Worm (Caenorhabditis elegans) whole organism, L4 larva: ENCODE data around the gene oac-2.
A peak's percentile ranks its signal among the peaks of the same experiment; 100 is the strongest.

Experiments used
- F37D6.2 ChIP-seq: sonication (generic microtip); optimal IDR thresholded peaks from 2 replicates; lab custom pipeline; 2016; ENCODE audit warnings: mild to moderate bottlenecking, missing genetic modification characterization, missing compliant biosample characterization
- aha-1 ChIP-seq: fragments of 150-350 bp; peaks from one replicate; lab custom pipeline; 2014; ENCODE audit warnings: missing biosample characterization, missing genetic modification characterization
- ama-1 ChIP-seq: fragments of 150-350 bp; optimal IDR thresholded peaks from 2 replicates; lab custom pipeline; 2014; ENCODE audit warnings: inconsistent platforms, mixed read lengths
- arid-1 ChIP-seq: fragments of 200-800 bp; sonication (Bioruptor generic); conservative IDR thresholded peaks from 2 replicates; pipeline ENCODE4 v1.3.6; 2022; ENCODE audit warnings: missing genetic modification reagents, missing genetic modification characterization, missing compliant biosample characterization
- attf-4 ChIP-seq: sonication (generic microtip); optimal IDR thresholded peaks from 3 replicates; lab custom pipeline; 2017; ENCODE audit warnings: missing biosample characterization, missing genetic modification characterization
- ceh-28 ChIP-seq: fragments of 150-350 bp; optimal IDR thresholded peaks from 2 replicates; lab custom pipeline; 2014; ENCODE audit warnings: missing biosample characterization, missing genetic modification reagents, missing genetic modification characterization
- ceh-32 ChIP-seq: sonication (generic microtip); optimal IDR thresholded peaks from 2 replicates; lab custom pipeline; 2016; ENCODE audit warnings: mild to moderate bottlenecking, missing genetic modification characterization, missing compliant biosample characterization; ENCODE audit not compliant: poor library complexity
- ceh-44 ChIP-seq: fragments of 200-800 bp; sonication (Bioruptor generic); IDR thresholded peaks from 2 replicates; pipeline ENCODE4 v1.3.6; 2022; ENCODE audit warnings: missing genetic modification reagents, missing genetic modification characterization, missing compliant biosample characterization
- ces-1 ChIP-seq: fragments of 150-350 bp; sonication (generic microtip); optimal IDR thresholded peaks from 4 replicates; lab custom pipeline; 2014; ENCODE audit warnings: missing biosample characterization, missing genetic modification reagents, missing genetic modification characterization
- daf-12 ChIP-seq: fragments of 150-350 bp; optimal IDR thresholded peaks from 2 replicates; lab custom pipeline; 2014; ENCODE audit warnings: missing biosample characterization, missing genetic modification reagents, missing genetic modification characterization
- daf-19 ChIP-seq: fragments of 200-800 bp; sonication (Bioruptor generic); conservative IDR thresholded peaks from 2 replicates; pipeline ENCODE4 v1.3.6; 2022; ENCODE audit warnings: missing genetic modification characterization, missing compliant biosample characterization
- dmd-6 ChIP-seq: fragments of 200-800 bp; sonication (Bioruptor generic); IDR thresholded peaks from 2 replicates; pipeline ENCODE4 v1.3.6; 2022; ENCODE audit warnings: missing genetic modification reagents, missing genetic modification characterization, missing compliant biosample characterization
- dmd-8 ChIP-seq: fragments of 200-800 bp; sonication (Bioruptor generic); IDR thresholded peaks from 2 replicates; pipeline ENCODE4 v1.3.6; 2022; ENCODE audit warnings: missing genetic modification characterization, missing compliant biosample characterization
- dmd-9 ChIP-seq: fragments of 200-800 bp; sonication (Bioruptor generic); IDR thresholded peaks from 2 replicates; pipeline ENCODE4 v1.3.6; 2022; ENCODE audit warnings: missing genetic modification reagents, missing genetic modification characterization, missing compliant biosample characterization
- dve-1 ChIP-seq: sonication (generic microtip); optimal IDR thresholded peaks from 2 replicates; lab custom pipeline; 2017; ENCODE audit warnings: antibody characterized with exemption, mild to moderate bottlenecking, missing genetic modification characterization, missing compliant biosample characterization; ENCODE audit not compliant: insufficient read depth
- fkh-10 ChIP-seq: fragments of 150-350 bp; optimal IDR thresholded peaks from 2 replicates; lab custom pipeline; 2014; ENCODE audit warnings: missing biosample characterization, missing genetic modification reagents, missing genetic modification characterization
- hlh-30 ChIP-seq: sonication (generic microtip); optimal IDR thresholded peaks from 2 replicates; lab custom pipeline; 2017; ENCODE audit warnings: antibody characterized with exemption, mild to moderate bottlenecking, missing genetic modification characterization, missing compliant biosample characterization; ENCODE audit not compliant: insufficient read depth
- hmg-1.1 ChIP-seq: fragments of 200-800 bp; sonication (Bioruptor generic); IDR thresholded peaks from 2 replicates; pipeline ENCODE4 v1.3.6; 2022; ENCODE audit warnings: missing genetic modification reagents, missing genetic modification characterization, missing compliant biosample characterization
- lim-7 ChIP-seq: fragments of 200-800 bp; sonication (Bioruptor generic); IDR thresholded peaks from 2 replicates; pipeline ENCODE4 v1.3.6; 2022; ENCODE audit warnings: missing genetic modification characterization, missing compliant biosample characterization
- lsy-2 ChIP-seq, 2 experiments: fragments of 150-350 bp in 1 of 2; sonication (generic microtip) in 1 of 2; optimal IDR thresholded peaks; 2 replicates each; lab custom pipeline; 2014 to 2017; ENCODE audit warnings: missing biosample characterization in 2 of 2, missing genetic modification characterization in 2 of 2
- madf-9 ChIP-seq: fragments of 200-800 bp; sonication (Bioruptor generic); conservative IDR thresholded peaks from 2 replicates; pipeline ENCODE4 v1.3.6; 2022; ENCODE audit warnings: missing genetic modification reagents, missing genetic modification characterization, missing compliant biosample characterization
- mes-2 ChIP-seq: sonication (generic microtip); optimal IDR thresholded peaks from 2 replicates; lab custom pipeline; 2016; ENCODE audit warnings: missing genotype, mild to moderate bottlenecking, missing genetic modification characterization, missing compliant biosample characterization; ENCODE audit not compliant: poor library complexity, severe bottlenecking
- mxl-3 ChIP-seq: fragments of 200-800 bp; sonication (Bioruptor generic); optimal IDR thresholded peaks from 2 replicates; lab custom pipeline; 2018; ENCODE audit warnings: mild to moderate bottlenecking, missing genetic modification characterization, missing compliant biosample characterization
- nhr-102 ChIP-seq: sonication (generic microtip); optimal IDR thresholded peaks from 2 replicates; lab custom pipeline; 2016; ENCODE audit warnings: mild to moderate bottlenecking, missing genetic modification characterization, moderate library complexity, missing compliant biosample characterization
- nhr-237 ChIP-seq: sonication (generic microtip); optimal IDR thresholded peaks from 2 replicates; lab custom pipeline; 2017; ENCODE audit warnings: missing biosample characterization, missing genetic modification characterization
- nhr-41 ChIP-seq: fragments of 200-800 bp; sonication (Bioruptor generic); IDR thresholded peaks from 2 replicates; pipeline ENCODE4 v1.3.6; 2022; ENCODE audit warnings: missing genetic modification reagents, missing genetic modification characterization, missing compliant biosample characterization
- nhr-48 ChIP-seq: sonication (generic microtip); optimal IDR thresholded peaks from 2 replicates; lab custom pipeline; 2016; ENCODE audit warnings: mild to moderate bottlenecking, missing genetic modification characterization, missing compliant biosample characterization
- php-3 ChIP-seq: fragments of 200-800 bp; sonication (Bioruptor generic); IDR thresholded peaks from 2 replicates; pipeline ENCODE4 v1.3.6; 2022; ENCODE audit warnings: missing genetic modification reagents, missing genetic modification characterization, missing compliant biosample characterization
- rbr-2 ChIP-seq: sonication (generic microtip); optimal IDR thresholded peaks from 2 replicates; lab custom pipeline; 2016; ENCODE audit warnings: missing genotype, missing genetic modification characterization, missing compliant biosample characterization
- sdz-12 ChIP-seq: fragments of 200-800 bp; sonication (Bioruptor generic); optimal IDR thresholded peaks from 2 replicates; lab custom pipeline; 2018; ENCODE audit warnings: mild to moderate bottlenecking, missing genetic modification characterization, missing compliant biosample characterization
- set-16 ChIP-seq: fragments of 200-800 bp; sonication (Bioruptor generic); IDR thresholded peaks from 2 replicates; pipeline ENCODE4 v1.3.6; 2022; ENCODE audit warnings: missing genetic modification reagents, missing genetic modification characterization, missing compliant biosample characterization
- snpc-4 ChIP-seq: fragments of 150-350 bp; optimal IDR thresholded peaks from 2 replicates; lab custom pipeline; 2014; ENCODE audit warnings: missing biosample characterization, missing genetic modification characterization
- unc-62 ChIP-seq, 3 experiments: fragments of 150-350 bp in 1 of 3; sonication (generic microtip); optimal IDR thresholded peaks in 2 of 3; peaks in 1 of 3; 1 replicate in 1 of 3; 2 replicates in 2 of 3; lab custom pipeline; 2014 to 2017; ENCODE audit warnings: missing biosample characterization in 3 of 3, missing genetic modification characterization in 3 of 3, missing genetic modification reagents in 3 of 3, missing genotype in 1 of 3
- vab-7 ChIP-seq: fragments of 200-800 bp; sonication (Bioruptor generic); IDR thresholded peaks from 2 replicates; pipeline ENCODE4 v1.3.6; 2022; ENCODE audit warnings: missing genetic modification reagents, missing genetic modification characterization, missing compliant biosample characterization
- zag-1 ChIP-seq: fragments of 150-350 bp; optimal IDR thresholded peaks from 2 replicates; lab custom pipeline; 2014; ENCODE audit warnings: missing biosample characterization, missing genetic modification characterization
- zfp-3 ChIP-seq: fragments of 200-800 bp; sonication (Bioruptor generic); conservative IDR thresholded peaks from 2 replicates; pipeline ENCODE4 v1.3.6; 2022; ENCODE audit warnings: missing genetic modification reagents, missing genetic modification characterization, missing compliant biosample characterization
- ztf-7 ChIP-seq: fragments of 150-350 bp; optimal IDR thresholded peaks from 2 replicates; lab custom pipeline; 2014; ENCODE audit warnings: missing biosample characterization, missing genetic modification characterization

oac-2 gene

DNA sequence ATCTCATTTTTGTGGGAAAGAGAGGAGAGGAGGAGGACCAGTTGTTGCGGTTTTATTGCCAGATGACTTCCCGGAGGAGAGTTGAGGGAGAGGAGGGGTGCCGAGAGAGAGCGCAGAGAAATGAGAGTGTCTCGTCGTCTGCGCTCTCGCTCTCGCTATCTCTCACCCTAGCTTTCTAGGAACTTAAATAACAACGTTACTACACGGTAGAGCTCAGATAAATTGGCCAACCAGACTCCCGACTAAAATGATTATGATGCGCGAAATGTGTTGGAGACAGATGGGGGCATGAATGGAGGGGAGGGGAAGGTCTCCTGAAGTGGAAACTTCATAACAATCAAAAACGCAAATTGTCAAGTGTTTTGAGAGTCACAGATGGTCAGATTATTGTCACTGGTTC, 20.3 kb downstream of the oac-2 start:
- peak; percentile 71 for TF ChIP-seq aha-1 (tag; lab: Kevin White, UChicago)
- TF ChIP-seq unc-62 (GFP tag; optimal IDR thresholded peaks at IDR 0.05 in 1 of 2; lab: Kevin White, UChicago) = peak in 1 of 2 experiments; percentile 54
- no peak for TF ChIP-seq unc-62 (tag; optimal IDR thresholded peaks at IDR 0.05; lab: Kevin White, UChicago)
- TF ChIP-seq attf-4 = no peak
- peak; percentile 37; the same call in 1 of the 2 replicates for TF ChIP-seq set-16 (GFP tag; lab: Robert Waterston, UW)

DNA sequence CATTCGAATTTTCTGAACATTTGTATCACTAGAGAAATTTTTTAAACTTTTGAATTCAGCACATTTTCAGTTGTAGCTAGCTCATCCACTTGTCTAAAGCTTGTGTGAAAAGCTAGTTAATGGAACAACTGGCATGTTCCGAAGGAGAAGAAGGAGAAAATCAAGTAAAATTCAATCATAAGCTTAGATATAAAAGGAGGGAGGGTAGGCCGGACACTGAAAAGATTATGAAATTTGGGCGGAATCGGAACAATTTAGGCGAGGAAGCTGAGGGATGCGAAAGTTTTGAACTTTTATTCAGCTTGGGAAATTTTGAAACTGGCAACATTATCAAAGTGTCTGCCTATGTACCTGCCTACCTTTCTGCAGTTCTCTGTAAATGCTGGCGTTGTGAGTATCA, 22.4 kb downstream of the oac-2 start:
- peak; percentile 7 for TF ChIP-seq fkh-10
- no peak for TF ChIP-seq dmd-6
- no peak for TF ChIP-seq arid-1
- peak; percentile 58 for TF ChIP-seq ces-1 (GFP tag; lab: Kevin White, UChicago)
- no peak for TF ChIP-seq zag-1 (tag; lab: Kevin White, UChicago)

DNA sequence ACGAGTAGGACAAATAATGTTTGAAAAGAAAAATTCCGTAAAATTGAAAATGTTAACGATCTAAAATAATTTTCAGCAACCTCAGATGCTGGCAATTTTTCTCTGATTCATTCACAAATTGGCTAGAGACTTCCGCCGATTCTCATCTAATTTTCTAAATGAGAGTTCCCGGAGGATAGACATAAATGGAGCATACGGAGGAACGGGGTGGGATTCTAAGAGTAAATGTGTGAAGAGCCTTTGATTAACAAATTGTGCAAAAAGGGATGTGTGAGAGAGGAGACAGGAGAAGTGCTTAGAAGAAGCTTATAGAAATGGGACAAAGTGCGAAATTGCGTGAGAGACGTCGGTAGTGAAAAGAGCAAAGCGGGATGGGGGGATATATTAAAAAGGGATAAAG, 23.3 kb downstream of the oac-2 start:
- TF ChIP-seq vab-7 (GFP tag; lab: Robert Waterston, UW) (no peak), hmg-1.1 (GFP tag; lab: Robert Waterston, UW) (no peak), ceh-44 (GFP tag; lab: Robert Waterston, UW) (no peak), mxl-3 (GFP tag; lab: Kevin White, UChicago) (no peak), ama-1 (lab: Kevin White, UChicago) (no peak), daf-19 (no peak), zfp-3 (no peak), sdz-12 (no peak), madf-9 (GFP tag; lab: Robert Waterston, UW) (no peak), fkh-10 (peak; percentile 21), unc-62 (GFP tag; optimal IDR thresholded peaks at IDR 0.05 in 1 of 2; lab: Kevin White, UChicago) (peak in 1 of 2 experiments; percentile 10), unc-62 (tag; optimal IDR thresholded peaks at IDR 0.05; lab: Kevin White, UChicago) (no peak), nhr-41 (GFP tag; lab: Robert Waterston, UW) (no peak), F37D6.2 (no peak)

DNA sequence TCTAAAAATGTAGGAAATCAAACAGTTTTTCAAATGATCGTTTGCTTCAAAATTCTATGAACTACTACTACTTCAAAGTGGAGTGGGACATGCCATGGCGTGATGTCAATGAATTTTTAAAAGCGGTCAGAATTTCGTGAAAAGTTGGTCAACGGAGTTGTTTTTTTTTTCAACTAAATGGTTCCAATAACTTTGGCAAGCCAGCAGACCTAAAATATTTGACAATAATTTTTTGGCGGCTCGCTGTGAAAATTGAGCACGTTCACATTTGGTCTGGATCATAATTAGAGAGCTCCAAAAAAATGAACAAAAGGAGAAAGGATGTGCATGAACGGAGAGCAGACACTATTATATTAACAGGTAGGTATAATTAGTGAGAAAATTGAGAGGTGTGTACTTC, 24.6 kb downstream of the oac-2 start:
- TF ChIP-seq aha-1 (tag; lab: Kevin White, UChicago) (peak; percentile 70), unc-62 (GFP tag; optimal IDR thresholded peaks at IDR 0.05 in 1 of 2; lab: Kevin White, UChicago) (peak in 1 of 2 experiments; percentile 91), unc-62 (tag; optimal IDR thresholded peaks at IDR 0.05; lab: Kevin White, UChicago) (no peak), daf-12 (tag; lab: Kevin White, UChicago) (no peak)

DNA sequence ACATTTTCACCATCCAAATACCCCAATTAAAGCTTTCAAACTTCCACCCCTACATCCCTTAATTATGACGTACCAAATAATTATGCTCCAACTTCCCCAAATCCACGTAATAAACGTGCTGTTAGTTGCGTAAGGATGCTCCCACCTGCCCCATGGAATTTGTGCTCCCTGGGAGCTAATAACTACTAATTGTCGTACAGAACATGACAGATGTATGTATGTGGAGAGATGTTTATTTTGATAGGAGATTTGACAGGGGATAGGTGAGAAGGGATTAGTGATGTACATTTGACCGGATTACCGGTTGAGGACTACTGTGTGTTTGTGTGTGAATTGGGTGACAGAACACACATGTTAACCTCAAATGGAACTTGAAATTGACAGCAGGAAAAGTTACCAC, 25.1 kb downstream of the oac-2 start:
- TF ChIP-seq dmd-9 = no peak
- no peak for TF ChIP-seq rbr-2 (tag; lab: Kevin White, UChicago)
- no peak for TF ChIP-seq dmd-8 (GFP tag; lab: Robert Waterston, UW)
- TF ChIP-seq php-3 (GFP tag; lab: Robert Waterston, UW) = no peak
- no peak for TF ChIP-seq ceh-32 (tag; lab: Kevin White, UChicago)

DNA sequence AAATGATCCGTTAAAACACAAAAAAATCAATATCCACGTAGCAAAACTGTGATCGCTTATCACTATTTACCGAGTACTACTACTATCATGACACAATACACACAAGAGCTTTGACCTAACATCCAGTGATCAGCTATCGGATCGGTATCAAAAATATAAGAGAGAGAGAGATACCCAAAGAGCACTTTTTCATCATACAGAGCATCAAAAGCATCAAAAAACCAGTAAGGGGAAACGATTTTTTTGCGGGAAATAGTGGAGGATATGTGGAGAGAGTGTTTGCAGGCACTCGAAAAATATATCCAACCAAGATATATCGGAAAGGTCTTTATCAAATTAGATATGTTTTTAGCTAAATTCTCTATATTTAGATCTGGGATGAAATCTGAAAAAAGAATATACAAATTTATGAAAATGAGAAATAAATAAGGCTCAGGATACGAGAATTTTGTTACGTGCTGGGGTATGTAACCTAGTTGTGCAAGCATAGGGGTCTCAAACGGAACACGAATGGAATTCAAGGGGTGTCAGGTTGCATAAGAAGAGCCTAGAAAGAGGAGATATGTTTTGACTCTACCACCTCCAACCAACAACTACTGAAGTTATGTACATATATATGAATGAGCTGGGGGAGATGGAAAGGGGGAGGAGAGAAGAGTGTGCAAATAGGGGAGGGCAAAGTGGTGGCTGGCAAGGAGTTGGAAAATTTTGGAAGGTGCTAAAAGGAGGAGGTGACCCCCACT, 29.7 kb downstream of the oac-2 start:
- TF ChIP-seq unc-62 (GFP tag; optimal IDR thresholded peaks at IDR 0.05 in 1 of 2; lab: Kevin White, UChicago) (peak in 1 of 2 experiments; percentile 83), unc-62 (tag; optimal IDR thresholded peaks at IDR 0.05; lab: Kevin White, UChicago) (no peak), ceh-28 (tag; lab: Kevin White, UChicago) (no peak)

DNA sequence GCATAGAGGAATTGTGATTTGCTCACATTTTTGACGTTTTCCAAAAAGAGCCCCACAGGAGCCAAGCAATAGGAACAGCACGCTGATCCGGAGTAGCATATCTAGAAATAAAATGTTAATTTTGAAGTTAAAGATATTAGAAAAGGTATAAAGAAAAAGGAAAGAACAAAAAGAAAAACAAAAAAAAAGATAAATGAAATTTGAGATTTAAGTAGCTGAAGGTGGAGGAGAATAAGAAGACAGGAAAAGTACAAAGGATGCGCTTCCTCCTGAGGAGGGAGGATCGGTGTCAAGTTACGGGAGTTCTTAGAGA, 30.2 kb downstream of the oac-2 start, which contains the start of gene cfz-2:
Gene cfz-2 (minus strand): TSS at position 101 of the 313 bp plus-strand sequence.
- TF ChIP-seq ztf-7 (no peak), ceh-32 (tag; lab: Kevin White, UChicago) (no peak), mes-2 (tag; lab: Kevin White, UChicago) (no peak), snpc-4 (tag; lab: Kevin White, UChicago) (no peak), lsy-2 (tag; optimal IDR thresholded peaks at IDR 0.05; lab: Kevin White, UChicago) (no peak), nhr-102 (tag; lab: Kevin White, UChicago) (no peak), nhr-48 (no peak), nhr-237 (tag; lab: Kevin White, UChicago) (no peak), lim-7 (GFP tag; lab: Robert Waterston, UW) (no peak), vab-7 (GFP tag; lab: Robert Waterston, UW) (no peak), ceh-44 (GFP tag; lab: Robert Waterston, UW) (no peak), daf-19 (no peak), dve-1 (tag; lab: Kevin White, UChicago) (no peak), daf-12 (tag; lab: Kevin White, UChicago) (no peak), hlh-30 (tag; lab: Kevin White, UChicago) (no peak), madf-9 (GFP tag; lab: Robert Waterston, UW) (no peak), attf-4 (no peak)
- TF ChIP-seq, all 104 proteins: peak for 0
